Worm (Caenorhabditis elegans) whole organism, midembryonic: ENCODE results near the gene srh-55.
A peak's percentile ranks its signal among the peaks of the same experiment; 100 is the strongest.

ENCODE experiments used
- T22C8.4 ChIP-seq: fragments of 200-800 bp; sonication (Bioruptor generic); IDR thresholded peaks from 2 replicates; pipeline ENCODE4 v1.3.6; 2022; ENCODE audit warnings: missing genetic modification characterization, missing compliant biosample characterization
- cog-1 ChIP-seq: sonication (generic microtip); optimal IDR thresholded peaks from 2 replicates; lab custom pipeline; 2016; ENCODE audit warnings: missing genetic modification characterization, missing compliant biosample characterization
- flt-1 ChIP-seq: fragments of 200-800 bp; sonication (Bioruptor generic); IDR thresholded peaks from 2 replicates; pipeline ENCODE4 v1.3.6; 2022; ENCODE audit warnings: missing genetic modification characterization, missing compliant biosample characterization
- klf-2 ChIP-seq: fragments of 200-800 bp; sonication (Bioruptor generic); conservative IDR thresholded peaks from 2 replicates; pipeline ENCODE4 v1.3.6; 2022; ENCODE audit warnings: missing genetic modification reagents, missing genetic modification characterization, missing compliant biosample characterization
- med-1 ChIP-seq: sonication (generic microtip); optimal IDR thresholded peaks from 2 replicates; lab custom pipeline; 2017; ENCODE audit warnings: missing genetic modification characterization, mild to moderate bottlenecking, missing compliant biosample characterization, antibody characterized with exemption, missing genetic modification reagents; ENCODE audit not compliant: insufficient read depth
- ref-1 ChIP-seq: fragments of 200-800 bp; sonication (Bioruptor generic); conservative IDR thresholded peaks from 2 replicates; pipeline ENCODE4 v1.3.6; 2022; ENCODE audit warnings: missing genetic modification reagents, missing genetic modification characterization, missing compliant biosample characterization
- tab-1 ChIP-seq: fragments of 200-800 bp; sonication (Bioruptor generic); IDR thresholded peaks from 2 replicates; pipeline ENCODE4 v1.3.6; 2022; ENCODE audit warnings: missing genetic modification characterization, missing compliant biosample characterization
- ztf-23 ChIP-seq: fragments of 200-800 bp; sonication (Bioruptor generic); IDR thresholded peaks from 2 replicates; pipeline ENCODE4 v1.3.6; 2022; ENCODE audit warnings: missing genetic modification reagents, missing genetic modification characterization, missing compliant biosample characterization
- ztf-29 ChIP-seq: fragments of 200-800 bp; sonication (Bioruptor generic); IDR thresholded peaks from 2 replicates; pipeline ENCODE4 v1.3.6; 2022; ENCODE audit warnings: missing genetic modification reagents, missing genetic modification characterization, missing compliant biosample characterization

srh-55 gene

DNA sequence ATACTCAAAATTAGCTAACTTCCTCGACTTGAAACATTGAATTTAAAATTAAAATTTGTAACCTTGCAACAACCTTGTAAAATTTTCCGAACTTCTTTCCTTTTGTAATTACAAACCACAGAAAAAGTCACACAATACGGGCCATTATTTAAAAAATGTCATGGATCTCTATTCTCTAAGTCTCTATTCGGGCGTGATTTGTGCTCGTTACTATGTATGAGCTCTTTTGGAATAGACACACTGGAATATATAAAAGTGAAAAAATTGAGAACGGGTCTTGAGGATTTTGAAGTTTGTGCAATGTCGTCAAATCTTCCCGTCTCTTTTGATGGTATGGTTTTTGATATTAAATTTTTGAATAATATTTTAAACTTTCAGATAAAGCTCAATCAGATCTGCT is 25.4 kb upstream of the srh-55 start, which contains the start of gene srr-7:
Gene srr-7 (plus strand): TSS at position 301 of the 400 bp plus-strand sequence.
- TF ChIP-seq klf-2 = no peak
- TF ChIP-seq ztf-23 = no peak
- no peak for TF ChIP-seq ztf-29
- TF ChIP-seq med-1 = no peak
- TF ChIP-seq flt-1 (GFP tag; lab: Robert Waterston, UW) = no peak
- no peak for TF ChIP-seq cog-1
- TF ChIP-seq T22C8.4 (GFP tag; lab: Robert Waterston, UW) = no peak
- no peak for TF ChIP-seq ref-1
- no peak for TF ChIP-seq tab-1 (GFP tag; lab: Robert Waterston, UW)

DNA sequence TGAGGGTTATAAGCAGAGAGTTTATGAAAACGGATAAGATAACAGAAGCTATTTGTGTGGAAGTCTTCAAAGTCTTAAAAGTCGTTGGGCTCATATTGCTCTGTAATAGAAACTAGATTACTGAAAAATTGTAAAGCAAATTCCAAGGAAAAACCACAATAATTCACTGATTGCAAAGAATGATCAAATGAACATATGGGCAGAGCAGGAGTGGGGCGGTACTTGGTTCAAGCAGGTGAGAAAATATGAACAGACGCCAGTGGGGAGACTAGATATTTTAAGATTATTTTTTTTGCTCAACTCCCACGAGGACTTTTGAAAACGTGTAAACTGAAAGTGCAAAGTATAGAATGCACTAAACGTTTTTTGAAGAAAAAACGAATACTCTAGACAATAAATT is 21.0 kb upstream of the srh-55 start, which contains the start of gene str-171:
Gene str-171 (minus strand): TSS at position 101 of the 400 bp plus-strand sequence.
- TF ChIP-seq klf-2 (no peak), ztf-23 (no peak), ztf-29 (no peak), med-1 (no peak), flt-1 (GFP tag; lab: Robert Waterston, UW) (no peak), cog-1 (no peak), tab-1 (GFP tag; lab: Robert Waterston, UW) (no peak), T22C8.4 (GFP tag; lab: Robert Waterston, UW) (no peak), ref-1 (no peak)

DNA sequence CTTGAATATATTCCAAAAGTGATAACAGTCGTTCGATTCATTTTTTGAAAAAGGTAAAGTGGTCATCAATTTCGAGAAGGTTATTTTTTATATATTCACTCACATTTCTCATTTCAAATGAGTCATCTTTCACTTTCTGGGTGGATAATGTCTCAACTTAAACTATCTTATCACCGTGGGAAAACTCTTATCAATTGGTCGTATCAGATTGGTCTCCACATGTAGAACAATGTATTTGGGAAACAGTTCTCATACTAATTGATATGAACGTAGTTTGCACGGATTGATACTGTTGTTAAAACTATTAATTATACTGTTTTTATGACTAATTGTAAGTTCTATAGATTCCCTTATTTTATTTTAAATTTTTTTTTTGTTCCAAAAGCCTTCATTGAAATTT is 19.6 kb upstream of the srh-55 start:
- no peak for TF ChIP-seq ztf-23
- no peak for TF ChIP-seq klf-2
- TF ChIP-seq ztf-29 = no peak
- TF ChIP-seq med-1 = no peak
- no peak for TF ChIP-seq cog-1
- TF ChIP-seq ref-1 = no peak

DNA sequence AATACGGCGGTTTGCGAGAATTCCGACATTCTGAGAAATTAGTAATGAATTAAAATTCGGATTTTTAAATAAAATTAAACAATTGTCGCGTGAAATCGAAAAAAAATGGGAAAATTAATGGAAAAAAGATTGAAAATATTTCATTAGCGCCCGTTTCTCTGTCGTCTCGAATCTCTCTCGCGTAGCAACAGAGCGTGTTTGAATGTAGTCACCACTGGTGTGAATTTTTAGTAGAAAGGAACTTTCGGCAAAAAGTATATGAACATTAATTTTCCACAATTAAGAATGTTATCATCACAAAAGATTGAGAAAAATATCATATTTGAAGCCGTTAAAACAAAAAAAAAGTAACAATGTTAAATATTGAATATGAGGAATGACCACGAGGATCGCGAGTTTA is 16.6 kb upstream of the srh-55 start, which contains the start of gene aipl-1:
Gene aipl-1 (minus strand): TSS at position 30 of the 400 bp plus-strand sequence.
- TF ChIP-seq tab-1 (GFP tag; lab: Robert Waterston, UW) = no peak
- TF ChIP-seq ztf-23 = 0 out of 2 replicates have a peak, but pooled peaks have one; percentile 37
- no peak for TF ChIP-seq ref-1
- no peak for TF ChIP-seq ztf-29
- TF ChIP-seq flt-1 (GFP tag; lab: Robert Waterston, UW) = no peak
- TF ChIP-seq klf-2 = no peak
- peak; percentile 1 for TF ChIP-seq cog-1
- TF ChIP-seq T22C8.4 (GFP tag; lab: Robert Waterston, UW) = no peak
- no peak for TF ChIP-seq med-1

DNA sequence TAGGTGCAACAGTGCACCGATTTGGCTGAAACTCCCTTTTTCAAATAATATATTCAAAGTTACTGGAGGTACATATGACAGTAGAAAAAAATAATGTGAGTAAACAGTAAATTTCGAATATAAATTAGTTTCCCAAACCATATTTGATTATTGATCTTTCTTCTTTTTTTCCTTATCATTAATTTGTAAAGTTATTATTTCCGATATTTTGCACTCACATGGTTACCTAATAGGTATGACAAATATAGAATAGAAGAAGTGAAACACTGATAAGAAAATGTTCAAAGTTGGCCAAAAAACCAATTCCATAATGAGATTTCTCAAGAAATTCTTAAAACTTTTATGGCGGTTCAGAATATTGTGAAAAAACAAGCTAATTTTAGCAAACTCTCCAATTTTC is 13.6 kb upstream of the srh-55 start:
- no peak for TF ChIP-seq tab-1 (GFP tag; lab: Robert Waterston, UW)
- no peak for TF ChIP-seq ztf-23
- TF ChIP-seq flt-1 (GFP tag; lab: Robert Waterston, UW) = no peak
- TF ChIP-seq ztf-29 = no peak
- no peak for TF ChIP-seq ref-1
- TF ChIP-seq klf-2 = no peak

DNA sequence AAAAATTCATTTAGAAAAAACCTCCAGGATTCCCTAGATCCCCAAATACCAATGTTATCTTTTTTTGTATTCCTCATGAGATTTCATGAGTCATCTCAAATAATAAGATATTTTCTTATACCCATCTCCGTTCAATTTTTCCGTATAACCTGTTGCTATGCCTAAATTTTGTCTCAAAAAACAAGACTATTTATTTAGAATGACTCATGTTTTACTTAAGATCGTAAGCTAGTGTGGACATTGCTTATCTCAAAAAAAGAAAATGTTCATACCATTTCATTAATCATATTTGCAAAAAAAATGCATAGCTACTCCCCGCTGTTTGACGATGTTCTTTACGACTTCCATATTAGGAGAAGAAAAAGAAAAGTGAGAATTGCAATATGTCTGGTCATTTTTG is 13.1 kb upstream of the srh-55 start, which contains the start of gene K08F9.3:
Gene K08F9.3 (plus strand): TSS at position 301 of the 400 bp plus-strand sequence.
- TF ChIP-seq T22C8.4 (GFP tag; lab: Robert Waterston, UW) (no peak), tab-1 (GFP tag; lab: Robert Waterston, UW) (no peak), ztf-29 (no peak), klf-2 (no peak), cog-1 (no peak), flt-1 (GFP tag; lab: Robert Waterston, UW) (no peak), med-1 (no peak), ref-1 (no peak), ztf-23 (no peak)

DNA sequence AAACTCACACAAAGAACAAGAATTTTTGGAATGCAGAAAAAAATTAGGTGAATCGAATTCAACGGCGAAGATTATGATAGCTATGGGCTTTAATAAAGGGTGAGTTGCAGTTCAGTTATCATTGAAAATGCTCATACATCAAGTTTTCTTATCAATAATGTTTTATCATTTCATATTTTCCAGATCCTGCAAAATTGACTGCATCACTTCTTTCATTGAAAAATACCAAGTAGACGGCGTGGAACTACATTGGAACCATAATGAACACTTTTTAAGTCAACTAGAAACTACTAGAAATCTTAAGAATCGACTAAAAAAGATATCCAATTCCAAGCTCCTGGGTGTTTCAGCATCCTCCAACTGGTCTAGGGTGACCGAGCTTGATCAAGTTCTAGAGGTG is 10.1 kb upstream of the srh-55 start, which contains the start of gene K08F9.1:
Gene K08F9.1 (minus strand): TSS at position 101 of the 400 bp plus-strand sequence.
- TF ChIP-seq ztf-23 (no peak), ref-1 (no peak), flt-1 (GFP tag; lab: Robert Waterston, UW) (no peak), klf-2 (no peak), ztf-29 (no peak), cog-1 (no peak), T22C8.4 (GFP tag; lab: Robert Waterston, UW) (no peak), med-1 (no peak), tab-1 (GFP tag; lab: Robert Waterston, UW) (no peak)

DNA sequence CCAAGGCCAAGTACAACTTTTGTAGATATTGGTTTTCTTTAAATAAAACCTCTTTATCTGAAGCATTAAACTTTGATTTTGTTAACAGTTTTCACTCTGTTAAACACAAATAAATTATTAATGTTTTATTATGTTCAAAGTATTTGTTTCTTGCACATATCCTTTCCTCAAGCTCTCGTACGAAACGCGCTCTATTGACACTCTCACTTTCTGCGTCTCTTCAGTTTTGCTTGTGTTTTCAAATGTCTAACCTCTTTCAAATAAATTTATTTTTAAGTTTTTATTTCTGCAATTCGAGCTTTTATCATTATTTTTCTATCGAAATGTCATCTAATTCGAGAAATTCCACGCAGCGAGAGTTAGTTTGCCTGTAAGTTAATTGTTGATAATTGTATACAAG is 9.6 kb upstream of the srh-55 start, which contains the start of gene K08F9.4:
Gene K08F9.4 (plus strand): TSS at position 222 of the 400 bp plus-strand sequence.
- no peak for TF ChIP-seq flt-1 (GFP tag; lab: Robert Waterston, UW)
- no peak for TF ChIP-seq cog-1
- TF ChIP-seq med-1 = no peak
- no peak for TF ChIP-seq ref-1
- no peak for TF ChIP-seq tab-1 (GFP tag; lab: Robert Waterston, UW)
- no peak for TF ChIP-seq ztf-23
- no peak for TF ChIP-seq T22C8.4 (GFP tag; lab: Robert Waterston, UW)
- no peak for TF ChIP-seq klf-2
- TF ChIP-seq ztf-29 = no peak

DNA sequence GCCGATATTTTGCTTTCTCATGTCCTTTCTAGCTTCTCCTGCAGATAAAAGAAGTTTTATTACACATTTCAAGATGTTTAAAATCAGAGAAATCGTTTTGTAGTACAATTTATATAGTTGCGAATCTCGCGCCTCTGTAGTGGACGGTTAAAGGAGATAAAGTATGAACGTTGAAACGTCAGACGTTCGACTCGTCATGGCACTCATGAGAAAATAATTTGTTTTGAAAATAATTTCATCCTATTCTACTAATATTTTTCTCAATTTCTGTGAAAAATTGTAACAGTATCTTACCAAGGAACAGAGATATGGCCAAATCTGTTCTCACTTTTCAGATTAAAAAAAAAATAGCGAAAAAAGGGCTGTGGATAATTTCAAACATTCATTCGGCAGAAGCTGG is 5.6 kb upstream of the srh-55 start, which contains the start of gene T09F5.20:
Gene T09F5.20 (minus strand): TSS at position 101 of the 400 bp plus-strand sequence.
- TF ChIP-seq flt-1 (GFP tag; lab: Robert Waterston, UW) (no peak), ztf-23 (no peak), med-1 (no peak), tab-1 (GFP tag; lab: Robert Waterston, UW) (no peak), ref-1 (no peak), ztf-29 (no peak), T22C8.4 (GFP tag; lab: Robert Waterston, UW) (no peak), klf-2 (no peak), cog-1 (no peak)

DNA sequence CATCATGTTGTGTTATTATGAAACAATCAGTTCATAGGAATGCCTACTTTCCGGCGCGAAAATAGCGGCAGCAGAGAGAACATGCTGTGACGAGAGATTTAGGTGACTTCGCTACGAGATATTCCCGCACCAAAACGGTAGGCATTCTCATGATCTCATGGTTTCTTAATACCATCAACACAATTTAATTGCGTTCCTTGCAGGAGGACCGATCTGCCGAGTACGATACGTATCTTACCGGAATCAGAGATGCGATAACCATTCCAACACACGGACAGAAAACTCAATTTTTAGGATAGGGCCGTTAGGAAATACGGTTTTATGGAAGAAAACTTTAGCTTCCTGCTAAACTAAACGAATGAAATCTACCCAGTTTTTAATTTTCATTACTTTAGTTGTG is 4.6 kb upstream of the srh-55 start, which contains the start of gene T09F5.1:
Gene T09F5.1 (plus strand): TSS at position 301 of the 400 bp plus-strand sequence.
- TF ChIP-seq T22C8.4 (GFP tag; lab: Robert Waterston, UW) (no peak), flt-1 (GFP tag; lab: Robert Waterston, UW) (no peak), ztf-23 (no peak), ztf-29 (no peak), ref-1 (no peak), klf-2 (no peak), tab-1 (GFP tag; lab: Robert Waterston, UW) (no peak), med-1 (no peak), cog-1 (no peak)

DNA sequence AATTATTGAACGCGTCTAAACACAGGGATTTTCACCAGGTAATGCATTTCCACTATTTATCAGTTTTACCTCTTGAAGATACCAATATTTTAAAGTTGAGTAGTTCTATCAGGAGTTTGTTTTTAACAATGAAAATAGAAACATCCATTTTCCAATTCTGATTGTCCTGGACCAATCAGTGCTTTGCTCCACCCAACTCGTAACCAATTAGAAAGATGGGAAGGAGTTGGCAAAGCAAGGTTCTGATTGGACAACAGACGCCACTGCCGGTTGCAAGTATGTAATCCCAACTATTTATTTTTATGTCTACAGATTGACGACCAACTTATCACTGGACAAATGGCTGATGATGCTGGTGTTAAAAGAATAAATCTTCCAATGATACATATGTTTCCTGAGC is 3.2 kb upstream of the srh-55 start:
- TF ChIP-seq flt-1 (GFP tag; lab: Robert Waterston, UW) = no peak
- no peak for TF ChIP-seq cog-1
- no peak for TF ChIP-seq ztf-29
- TF ChIP-seq T22C8.4 (GFP tag; lab: Robert Waterston, UW) = no peak
- no peak for TF ChIP-seq med-1
- no peak for TF ChIP-seq ref-1
